Worm (Caenorhabditis elegans) whole organism, L3 larva: Measurements from ENCODE around the gene irg-1.
"Not testable (repeated sequence)": the region's sequence is repeated elsewhere in the genome, so short reads cannot be mapped to it uniquely, and the experiment has no call there.

Source experiments
- lin-39 ChIP-seq: fragments of 150-350 bp; optimal IDR thresholded peaks from 2 replicates; lab custom pipeline; 2018; ENCODE audit warnings: missing biosample characterization, missing genetic modification reagents, missing genetic modification characterization
- nhr-25 ChIP-seq: sonication (generic microtip); optimal IDR thresholded peaks from 2 replicates; lab custom pipeline; 2017; ENCODE audit warnings: missing biosample characterization, missing genetic modification characterization
- unc-39 ChIP-seq: sonication (generic microtip); optimal IDR thresholded peaks from 4 replicates; lab custom pipeline; 2017; ENCODE audit warnings: missing biosample characterization, missing genetic modification characterization

The irg-1 gene

DNA sequence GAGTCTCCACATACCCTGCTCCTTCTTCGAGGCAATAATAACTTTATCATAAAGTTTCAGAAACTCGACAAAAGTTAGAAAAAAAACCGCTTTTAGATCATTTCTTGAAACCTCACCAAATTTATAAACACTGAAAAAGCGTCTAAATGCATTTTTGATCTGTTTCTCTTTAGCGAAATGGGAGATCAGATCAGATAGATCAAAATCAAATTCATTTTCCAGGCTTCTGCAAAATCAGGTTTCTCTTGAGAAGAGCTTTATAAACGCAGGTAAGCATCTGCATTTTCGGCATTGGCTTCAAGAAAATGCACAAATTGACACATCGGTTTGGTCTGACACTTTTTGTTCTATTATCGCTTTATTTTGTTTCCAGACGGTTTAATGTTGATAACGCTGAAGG, 49.0 kb downstream of the irg-1 start, which contains the start of gene F40C5.1:
Gene F40C5.1 (plus strand): TSS at position 301 of the 400 bp plus-strand sequence.
- not testable (repeated sequence) for TF ChIP-seq nhr-25 (tag; lab: Kevin White, UChicago); unc-39 (tag; lab: Kevin White, UChicago); lin-39
- TF ChIP-seq, all 47 proteins: peak for 0; not testable (repeated sequence) for 47
